Fruit fly (Drosophila melanogaster): ENCODE data around the gene CG11134.

CG11134 gene

dm6 chrX:13762372-13762883, 24.7 kb downstream of the CG11134 start, which contains the start of gene rdgB (continued):
- TF ChIP-seq CG10431 (GFP tag; optimal IDR thresholded peaks at IDR 0.05) (peak; percentile 63), dysf (GFP tag; IDR thresholded peaks at IDR 0.05) (peak; percentile 83), ttk (GFP tag; IDR thresholded peaks at IDR 0.05) (peak; percentile 70), CG18619 (GFP tag; optimal IDR thresholded peaks at IDR 0.05) (peak; percentile 83), E2f2 (GFP tag; IDR thresholded peaks at IDR 0.05) (peak; percentile 44; the same call in 1 of the 2 replicates), ase (GFP tag; IDR thresholded peaks at IDR 0.05) (0 out of 3 replicates have a peak, but pooled peaks have one; percentile 40), YL-1 (GFP tag; optimal IDR thresholded peaks at IDR 0.05) (no peak), da (GFP tag; optimal IDR thresholded peaks at IDR 0.05) (no peak), Xrp1 (GFP tag; IDR thresholded peaks at IDR 0.05) (peak; percentile 63), CG7963 (GFP tag; IDR thresholded peaks at IDR 0.05; ENCODE audit: partially characterized antibody) (no peak), sug (tag; optimal IDR thresholded peaks at IDR 0.05) (peak; percentile 85), CHES-1-like (GFP tag; optimal IDR thresholded peaks at IDR 0.05) (no peak), HLHmδ (GFP tag; optimal IDR thresholded peaks at IDR 0.05) (no peak), ac (GFP tag; optimal IDR thresholded peaks at IDR 0.05) (no peak), CG6791 (GFP tag; IDR thresholded peaks at IDR 0.05; ENCODE audit: partially characterized antibody) (no peak), sc (optimal IDR thresholded peaks at IDR 0.05) (no peak), sc (GFP tag; optimal IDR thresholded peaks at IDR 0.05) (peak; percentile 60), CG6854 (GFP tag; optimal IDR thresholded peaks at IDR 0.05) (no peak), slp2 (GFP tag; optimal IDR thresholded peaks at IDR 0.05) (no peak), cas (GFP tag; IDR thresholded peaks at IDR 0.05) (no peak), schlank (tag; optimal IDR thresholded peaks at IDR 0.05) (peak; percentile 3), Hand (GFP tag; optimal IDR thresholded peaks at IDR 0.05) (peak; percentile 25), CG9727 (GFP tag; optimal IDR thresholded peaks at IDR 0.05) (peak; percentile 75), lilli (GFP tag; optimal IDR thresholded peaks at IDR 0.05) (peak; percentile 67), eyg (GFP tag; optimal IDR thresholded peaks at IDR 0.05) (no peak), CG7786 (GFP tag; optimal IDR thresholded peaks at IDR 0.05) (no peak), CG2129 (GFP tag; IDR thresholded peaks at IDR 0.05; ENCODE audit: partially characterized antibody) (no peak), CG11560 (tag; IDR thresholded peaks at IDR 0.05) (no peak), CG3281 (GFP tag; optimal IDR thresholded peaks at IDR 0.05) (peak; percentile 75), CG31441 (GFP tag; IDR thresholded peaks at IDR 0.05) (peak; percentile 82), Mrtf (GFP tag; IDR thresholded peaks at IDR 0.05) (peak; percentile 46; the same call in 2 of the 3 replicates), Dp (GFP tag; optimal IDR thresholded peaks at IDR 0.05) (no peak), CG10267 (tag; optimal IDR thresholded peaks at IDR 0.05) (peak; percentile 66), dpn (GFP tag; optimal IDR thresholded peaks at IDR 0.05) (peak; percentile 32 to 75), ranshi (GFP tag; IDR thresholded peaks at IDR 0.05) (peak; percentile 65; the same call in 1 of the 2 replicates), NC2β (GFP tag; optimal IDR thresholded peaks at IDR 0.05) (no peak), HLH4C (GFP tag; IDR thresholded peaks at IDR 0.05; ENCODE audit: partially characterized antibody) (no peak), fru (optimal IDR thresholded peaks at IDR 0.05) (no peak), lab (GFP tag; optimal IDR thresholded peaks at IDR 0.05) (peak; percentile 78), Aef1 (GFP tag; IDR thresholded peaks at IDR 0.05) (peak; percentile 67), chinmo (GFP tag; IDR thresholded peaks at IDR 0.05; ENCODE audit: partially characterized antibody) (peak; percentile 79; the same call in 3 of the 4 replicates), scrt (GFP tag; optimal IDR thresholded peaks at IDR 0.05) (peak; percentile 58), ro (GFP tag; IDR thresholded peaks at IDR 0.05) (no peak), Dbx (GFP tag; IDR thresholded peaks at IDR 0.05) (peak; percentile 76; the same call in 2 of the 3 replicates), pfk (GFP tag; optimal IDR thresholded peaks at IDR 0.05) (peak; percentile 77), E2f1 (GFP tag; IDR thresholded peaks at IDR 0.05) (peak; percentile 76), H15 (GFP tag; IDR thresholded peaks at IDR 0.05) (0 out of 3 replicates have a peak, but pooled peaks have one; percentile 40), CG11695 (GFP tag; IDR thresholded peaks at IDR 0.05) (peak; percentile 30; the same call in 1 of the 3 replicates), CG3726 (GFP tag; IDR thresholded peaks at IDR 0.05) (no peak), nerfin-2 (GFP tag; IDR thresholded peaks at IDR 0.05; ENCODE audit: partially characterized antibody) (no peak), run (tag; optimal IDR thresholded peaks at IDR 0.05) (peak; percentile 68)

Data from whole organism, embryonic.